Fruit fly (Drosophila melanogaster): ENCODE data around the gene mre11.

mre11 gene

DNA sequence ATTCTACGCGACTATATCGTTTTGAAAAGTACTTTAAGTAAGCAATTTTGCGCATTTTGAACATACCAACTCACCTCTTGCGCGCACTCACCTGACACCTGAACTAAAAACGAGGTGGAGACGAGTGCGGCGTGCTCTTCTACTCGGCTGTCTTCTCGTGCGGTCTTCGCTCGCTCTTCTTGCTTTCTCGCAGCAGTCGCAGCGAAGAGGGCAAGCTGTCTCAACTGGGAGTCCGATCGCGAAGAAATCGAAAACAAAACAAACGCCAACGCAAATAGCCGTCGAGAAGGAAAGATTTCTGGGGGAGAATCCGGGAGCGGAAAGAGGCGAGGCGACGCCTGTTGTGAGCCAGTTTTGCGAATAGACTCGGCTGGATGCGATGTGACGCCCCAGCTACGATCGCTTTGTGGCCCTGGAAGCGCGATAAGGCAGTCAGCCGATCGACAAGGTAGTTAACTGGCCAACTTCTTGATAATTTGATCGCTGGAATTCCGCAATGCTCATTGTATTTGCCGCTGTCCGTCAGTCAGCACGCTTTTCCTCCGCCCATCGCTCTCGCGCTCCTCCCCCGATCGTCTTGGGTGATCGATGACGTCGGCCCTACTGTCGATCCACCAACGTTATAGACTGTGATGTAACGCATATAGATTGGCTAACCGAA lies 10.1 kb upstream of the mre11 start (continued):
- TF ChIP-seq z (GFP tag; IDR thresholded peaks at IDR 0.05) (0 out of 3 replicates have a peak, but pooled peaks have one; percentile 47), cwo (GFP tag; optimal IDR thresholded peaks at IDR 0.05) (peak; percentile 96), ems (GFP tag; optimal IDR thresholded peaks at IDR 0.05) (no peak), eve (GFP tag; optimal IDR thresholded peaks at IDR 0.05) (no peak), repo (GFP tag; optimal IDR thresholded peaks at IDR 0.05) (no peak), CG17829 (tag; optimal IDR thresholded peaks at IDR 0.05) (no peak), D19B (GFP tag; optimal IDR thresholded peaks at IDR 0.05) (no peak), CrebB (tag; optimal IDR thresholded peaks at IDR 0.05) (no peak), bbx (GFP tag; IDR thresholded peaks at IDR 0.05; ENCODE audit: partially characterized antibody) (no peak), Asciz (GFP tag; optimal IDR thresholded peaks at IDR 0.05) (no peak), CG10979 (tag; optimal IDR thresholded peaks at IDR 0.05) (no peak), CG10959 (GFP tag; IDR thresholded peaks at IDR 0.05) (no peak), lov (optimal IDR thresholded peaks at IDR 0.05) (no peak), lov (GFP tag; IDR thresholded peaks at IDR 0.05) (no peak), chn (GFP tag; optimal IDR thresholded peaks at IDR 0.05) (no peak), Deaf1 (tag; optimal IDR thresholded peaks at IDR 0.05) (peak; percentile 94), stwl (tag; optimal IDR thresholded peaks at IDR 0.05) (no peak), ken (GFP tag; IDR thresholded peaks at IDR 0.05) (peak; percentile 30; the same call in 1 of the 3 replicates), jing (GFP tag; optimal IDR thresholded peaks at IDR 0.05) (no peak), Hmr (GFP tag; optimal IDR thresholded peaks at IDR 0.05) (no peak), Fer3 (tag; optimal IDR thresholded peaks at IDR 0.05) (no peak), insv (GFP tag; optimal IDR thresholded peaks at IDR 0.05) (no peak), Dip2 (GFP tag; IDR thresholded peaks at IDR 0.05) (no peak), Bdp1 (GFP tag; optimal IDR thresholded peaks at IDR 0.05) (no peak), gsb (GFP tag; IDR thresholded peaks at IDR 0.05) (no peak), org-1 (GFP tag; optimal IDR thresholded peaks at IDR 0.05) (no peak), ranshi (GFP tag; IDR thresholded peaks at IDR 0.05) (0 out of 2 replicates have a peak, but pooled peaks have one; percentile 13), otp (GFP tag; IDR thresholded peaks at IDR 0.05) (no peak), CG10431 (GFP tag; optimal IDR thresholded peaks at IDR 0.05) (peak; percentile 6), Tbp (GFP tag; optimal IDR thresholded peaks at IDR 0.05) (no peak), dmrt99B (tag; optimal IDR thresholded peaks at IDR 0.05) (no peak), CG2116 (GFP tag; optimal IDR thresholded peaks at IDR 0.05) (no peak), CG9609 (GFP tag; optimal IDR thresholded peaks at IDR 0.05) (no peak), pum (GFP tag; optimal IDR thresholded peaks at IDR 0.05) (no peak), Aef1 (GFP tag; IDR thresholded peaks at IDR 0.05) (no peak), Myb (GFP tag; optimal IDR thresholded peaks at IDR 0.05) (no peak), Spps (tag; optimal IDR thresholded peaks at IDR 0.05) (no peak), CG2875 (GFP tag; optimal IDR thresholded peaks at IDR 0.05) (no peak), CG4424 (GFP tag; optimal IDR thresholded peaks at IDR 0.05) (no peak), CG14014 (GFP tag; IDR thresholded peaks at IDR 0.05) (peak; percentile 43; the same call in 1 of the 2 replicates), CG8478 (optimal IDR thresholded peaks at IDR 0.05) (no peak), CG14441 (GFP tag; IDR thresholded peaks at IDR 0.05) (no peak), zfh2 (GFP tag; optimal IDR thresholded peaks at IDR 0.05) (no peak), CG6683 (GFP tag; optimal IDR thresholded peaks at IDR 0.05) (no peak), tna (GFP tag; IDR thresholded peaks at IDR 0.05; ENCODE audit: partially characterized antibody) (no peak), hb (GFP tag; IDR thresholded peaks at IDR 0.05; ENCODE audit: partially characterized antibody) (no peak), crc (GFP tag; optimal IDR thresholded peaks at IDR 0.05) (no peak), Med (GFP tag) (peak; percentile 85), danr (GFP tag; IDR thresholded peaks at IDR 0.05) (no peak), CG9727 (GFP tag; optimal IDR thresholded peaks at IDR 0.05) (no peak), Dip3 (GFP tag; optimal IDR thresholded peaks at IDR 0.05) (no peak), CG1602 (GFP tag; optimal IDR thresholded peaks at IDR 0.05) (no peak)

Data from whole organism, embryonic.